Fruit fly (Drosophila melanogaster) whole organism, wandering third instar larva: ENCODE data around the gene Tssk.

Experiments
- CG32264 ChIP-seq: fragments of 200-800 bp; sonication (Bioruptor generic); optimal IDR thresholded peaks from 2 replicates; lab custom pipeline; 2016; ENCODE audit warnings: missing biosample characterization, missing genetic modification characterization
- Hr78 ChIP-seq: fragments of >200 bp; optimal IDR thresholded peaks from 2 replicates; lab custom pipeline; 2017; ENCODE audit warnings: missing biosample characterization, missing genetic modification characterization
- dmrt93B ChIP-seq: fragments of 200-800 bp; sonication (Bioruptor generic); optimal IDR thresholded peaks from 2 replicates; lab custom pipeline; 2018; ENCODE audit warnings: missing biosample characterization, mild to moderate bottlenecking, missing genetic modification characterization
- ey ChIP-seq: fragments of 200-800 bp; sonication (Bioruptor generic); optimal IDR thresholded peaks from 2 replicates; lab custom pipeline; 2016; ENCODE audit warnings: missing biosample characterization, missing genetic modification characterization
- foxo ChIP-seq, 2 experiments: fragments of 200-800 bp; sonication (Bioruptor generic); optimal IDR thresholded peaks; 2 replicates in 1 of 2; 3 replicates in 1 of 2; lab custom pipeline; 2016 to 2017; ENCODE audit warnings: missing biosample characterization in 2 of 2, missing genetic modification characterization in 2 of 2
- fru ChIP-seq: fragments of 200-800 bp; sonication (Bioruptor generic); optimal IDR thresholded peaks from 3 replicates; lab custom pipeline; 2016; ENCODE audit warnings: missing biosample characterization, mild to moderate bottlenecking, missing genetic modification characterization
- lola ChIP-seq: fragments of >200 bp; optimal IDR thresholded peaks from 2 replicates; lab custom pipeline; 2017; ENCODE audit warnings: missing biosample characterization, missing genetic modification characterization
- pan ChIP-seq: fragments of >200 bp; optimal IDR thresholded peaks from 2 replicates; lab custom pipeline; 2017
- psq ChIP-seq: fragments of 200-800 bp; sonication (Bioruptor generic); optimal IDR thresholded peaks from 3 replicates; lab custom pipeline; 2017; ENCODE audit warnings: missing biosample characterization, mild to moderate bottlenecking, missing genetic modification characterization, moderate library complexity

DNA sequence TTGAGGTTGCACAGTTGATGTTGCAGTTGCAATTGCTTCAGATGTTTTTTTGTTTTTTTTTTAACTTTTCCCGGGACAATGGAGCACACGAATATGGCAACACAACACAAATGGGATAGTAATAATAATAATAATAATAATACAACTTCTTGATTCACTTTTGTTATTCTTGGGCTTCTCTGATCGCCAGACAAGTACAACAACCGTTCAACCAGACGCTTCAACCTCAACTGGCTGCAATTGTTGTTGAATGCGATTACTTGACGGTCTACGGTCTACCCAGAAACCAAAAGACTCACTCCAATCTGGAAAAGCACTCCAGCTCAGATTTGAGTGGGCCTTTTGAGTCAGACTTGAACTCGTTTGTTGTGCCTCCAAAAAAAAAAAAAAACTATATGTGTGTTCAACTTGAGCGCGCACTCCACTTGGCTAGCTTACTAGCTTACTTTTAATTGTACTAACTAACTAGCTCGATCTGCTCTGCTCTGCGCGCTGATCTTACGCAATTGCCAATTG lies 42.8 kb downstream of the Tssk start, which contains the start of gene CG14301:
- TF ChIP-seq psq (no peak), dmrt93B (no peak), pan (lab: Kevin White, UChicago) (no peak), Hr78 (no peak), ey (no peak), lola (GFP tag; lab: Kevin White, UChicago) (no peak), CG32264 (no peak), fru (GFP tag; lab: Kevin White, UChicago) (no peak), foxo (GFP tag; optimal IDR thresholded peaks at IDR 0.05; lab: Kevin White, UChicago) (no peak)
